Worm (Caenorhabditis elegans) whole organism, young adult: ENCODE results near the gene cki-2.

Source experiments
- atf-7 ChIP-seq: sonication (generic microtip); optimal IDR thresholded peaks from 2 replicates; lab custom pipeline; 2017; ENCODE audit warnings: mild to moderate bottlenecking, missing genetic modification characterization, missing compliant biosample characterization
- ceh-27 ChIP-seq: fragments of 200-800 bp; sonication (Bioruptor generic); optimal IDR thresholded peaks from 2 replicates; lab custom pipeline; 2018; ENCODE audit warnings: mild to moderate bottlenecking, missing genetic modification characterization, moderate library complexity, missing compliant biosample characterization
- egl-44 ChIP-seq: fragments of 200-800 bp; sonication (Bioruptor generic); IDR thresholded peaks from 2 replicates; pipeline ENCODE4 v1.3.6; 2022; ENCODE audit warnings: missing genetic modification reagents, missing genetic modification characterization, missing compliant biosample characterization
- let-526 ChIP-seq: fragments of 200-800 bp; sonication (Bioruptor generic); IDR thresholded peaks from 2 replicates; pipeline ENCODE4 v1.3.6; 2022; ENCODE audit warnings: missing genetic modification reagents, missing genetic modification characterization, missing compliant biosample characterization
- madf-3 ChIP-seq: fragments of 200-800 bp; sonication (Bioruptor generic); IDR thresholded peaks from 2 replicates; pipeline ENCODE4 v1.3.6; 2022; ENCODE audit warnings: missing genetic modification reagents, missing genetic modification characterization, missing compliant biosample characterization
- pha-4 ChIP-seq: fragments of 150-350 bp; sonication (generic microtip); optimal IDR thresholded peaks from 2 replicates; lab custom pipeline; 2014; ENCODE audit warnings: missing biosample characterization, missing genetic modification reagents, missing genetic modification characterization
- snpc-1.3 ChIP-seq: sonication (generic microtip); optimal IDR thresholded peaks from 2 replicates; lab custom pipeline; 2017; ENCODE audit warnings: missing genetic modification characterization, mild to moderate bottlenecking, missing compliant biosample characterization, antibody characterized with exemption, moderate library complexity, missing genotype, missing genetic modification reagents; ENCODE audit not compliant: insufficient read depth
- zim-3 ChIP-seq: sonication (generic microtip); optimal IDR thresholded peaks from 2 replicates; lab custom pipeline; 2017; ENCODE audit warnings: mild to moderate bottlenecking, missing genetic modification characterization, moderate library complexity, missing compliant biosample characterization

ce11 chrII:7781102-7781616 lies 35.1 kb upstream of the cki-2 start, which contains the start of the genes snpc-1.1 and spdl-1:
- TF ChIP-seq let-526 (GFP tag; lab: Robert Waterston, UW) (no peak), pha-4 (tag; lab: Kevin White, UChicago) (no peak), egl-44 (GFP tag; lab: Robert Waterston, UW) (no peak), madf-3 (no peak), snpc-1.3 (tag; lab: Kevin White, UChicago) (no peak), zim-3 (tag; lab: Kevin White, UChicago) (no peak), atf-7 (no peak), ceh-27 (no peak)
